Worm (Caenorhabditis elegans): ENCODE measurements around the gene phf-10.
A peak's percentile ranks its signal among the peaks of the same experiment; 100 is the strongest.

The phf-10 gene

ce11 chrV:316919-317318 is 5.6 kb upstream of the phf-10 start:
- 0 out of 2 replicates have a peak, but pooled peaks have one; percentile 23 for TF ChIP-seq dox-1 (GFP tag; IDR thresholded peaks at IDR 0.05)

- TF ChIP-seq hlh-26 (GFP tag; conservative IDR thresholded peaks at IDR 0.05) (no peak), lsl-1 (GFP tag; optimal IDR thresholded peaks at IDR 0.05) (peak; percentile 14)
These were observed 1.1 kb upstream of the phf-10 start, which contains the start of gene nhr-15 for ce11 chrV:312421-312820. Gene nhr-15, plus strand, starts transcription at chrV:312721.

ce11 chrV:304613-305012 is 6.8 kb downstream of the phf-10 start, which contains the start of gene F33E11.3:
Gene F33E11.3, minus strand, starts transcription at chrV:304713.
- TF ChIP-seq ekl-4 (GFP tag; IDR thresholded peaks at IDR 0.05) (no peak), cebp-1 (GFP tag; IDR thresholded peaks at IDR 0.05) (no peak), cebp-1 (tag; optimal IDR thresholded peaks at IDR 0.05) (peak; percentile 71)

- peak; percentile 71; the same call in 1 of the 2 replicates for TF ChIP-seq egrh-3 (GFP tag; IDR thresholded peaks at IDR 0.05)
- peak; percentile 88 for TF ChIP-seq zfh-2 (GFP tag; conservative IDR thresholded peaks at IDR 0.05)
- no peak for TF ChIP-seq unc-62 (GFP tag; optimal IDR thresholded peaks at IDR 0.05)
These were observed 8.1 kb downstream of the phf-10 start for ce11 chrV:303271-303670.

- TF ChIP-seq ztf-25 (GFP tag; IDR thresholded peaks at IDR 0.05) (0 out of 2 replicates have a peak, but pooled peaks have one; percentile 40), ceh-58 (GFP tag; IDR thresholded peaks at IDR 0.05) (no peak), zfh-2 (GFP tag; conservative IDR thresholded peaks at IDR 0.05) (peak; percentile 76), attf-6 (GFP tag; IDR thresholded peaks at IDR 0.05) (no peak), madf-3 (GFP tag; IDR thresholded peaks at IDR 0.05) (0 out of 2 replicates have a peak, but pooled peaks have one; percentile 20), F52B5.7 (tag; optimal IDR thresholded peaks at IDR 0.05) (peak; percentile 43), egrh-3 (GFP tag; IDR thresholded peaks at IDR 0.05) (peak; percentile 77), unc-130 (GFP tag; optimal IDR thresholded peaks at IDR 0.05) (no peak)
These were observed 13.0 kb downstream of the phf-10 start for ce11 chrV:298395-298794.

DNA sequence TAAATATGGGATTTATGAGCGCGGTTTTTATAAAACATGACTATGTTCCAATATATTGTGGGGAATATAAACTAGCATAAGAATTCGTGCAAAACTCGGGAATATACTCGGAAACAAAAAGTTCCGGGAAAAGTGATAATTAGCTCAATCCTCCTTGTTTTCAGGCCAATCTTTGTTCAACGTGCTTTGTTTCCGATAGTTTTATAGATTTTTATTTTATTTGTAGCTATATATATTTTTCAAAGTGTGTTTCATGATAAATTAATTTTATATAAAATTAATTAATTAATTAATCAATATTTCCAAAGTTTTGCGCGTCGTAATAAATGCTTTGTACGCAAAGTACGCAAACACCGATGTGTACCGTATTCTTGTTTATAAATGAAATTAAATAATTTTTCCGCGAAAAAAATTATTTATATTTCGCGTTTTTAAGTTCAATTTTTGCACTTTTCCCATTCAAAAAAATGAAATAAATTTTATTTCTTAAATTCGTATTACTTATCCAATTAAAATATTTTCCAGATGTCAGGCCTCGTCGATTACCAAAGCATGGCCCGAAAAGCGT is 13.9 kb downstream of the phf-10 start, which contains the start of gene F33E11.2:
F33E11.2 (plus strand) TSS at position 524 of the 568 bp plus-strand sequence.
- TF ChIP-seq mel-28 (tag; optimal IDR thresholded peaks at IDR 0.05; ENCODE audit: borderline replicate concordance) (no peak), efl-1 (GFP tag; optimal IDR thresholded peaks at IDR 0.05) (peak; percentile 60), madf-3 (GFP tag; IDR thresholded peaks at IDR 0.05) (no peak), ceh-27 (GFP tag; optimal IDR thresholded peaks at IDR 0.05) (no peak), C17E4.6 (GFP tag; IDR thresholded peaks at IDR 0.05) (no peak), madf-8 (GFP tag; conservative IDR thresholded peaks at IDR 0.05) (peak; percentile 63), nhr-80 (tag; optimal IDR thresholded peaks at IDR 0.05) (no peak), dpff-1 (tag; optimal IDR thresholded peaks at IDR 0.05) (no peak), zfh-2 (GFP tag; conservative IDR thresholded peaks at IDR 0.05) (no peak), xnd-1 (tag; optimal IDR thresholded peaks at IDR 0.05) (peak; percentile 52), attf-6 (GFP tag; IDR thresholded peaks at IDR 0.05) (no peak), lir-1 (GFP tag; conservative IDR thresholded peaks at IDR 0.05) (no peak), pha-4 (tag; optimal IDR thresholded peaks at IDR 0.05) (no peak), ztf-18 (tag; optimal IDR thresholded peaks at IDR 0.05) (no peak), F55B11.4 (tag; optimal IDR thresholded peaks at IDR 0.05; ENCODE audit: borderline replicate concordance, insufficient read depth) (no peak), lsl-1 (GFP tag; optimal IDR thresholded peaks at IDR 0.05) (peak; percentile 83), Y95B8A.8 (GFP tag; IDR thresholded peaks at IDR 0.05) (no peak), T07F8.4 (tag; optimal IDR thresholded peaks at IDR 0.05) (no peak), F33H1.4 (GFP tag; IDR thresholded peaks at IDR 0.05) (peak; percentile 33; the same call in 1 of the 2 replicates), ceh-100 (GFP tag; IDR thresholded peaks at IDR 0.05) (no peak), lin-35 (GFP tag; optimal IDR thresholded peaks at IDR 0.05) (no peak), hlh-12 (tag; optimal IDR thresholded peaks at IDR 0.05) (no peak), rpc-1 (optimal IDR thresholded peaks at IDR 0.05) (no peak), rpc-1 (tag; optimal IDR thresholded peaks at IDR 0.05) (no peak), rec-8 (tag; optimal IDR thresholded peaks at IDR 0.05) (no peak), mcd-1 (GFP tag; IDR thresholded peaks at IDR 0.05) (no peak), ccch-3 (GFP tag; optimal IDR thresholded peaks at IDR 0.05) (no peak), F49E8.2 (tag; optimal IDR thresholded peaks at IDR 0.05; ENCODE audit: insufficient read depth) (no peak)

Measured in whole organism, young adult.